Worm (Caenorhabditis elegans) whole organism, mixed stage, embryonic: ENCODE data around the gene spp-24.

Experiments
- M03D4.4 ChIP-seq: sonication (generic microtip); optimal IDR thresholded peaks from 2 replicates; lab custom pipeline; 2017; ENCODE audit warnings: mild to moderate bottlenecking, missing genetic modification characterization, missing compliant biosample characterization
- blmp-1 ChIP-seq: fragments of 150-350 bp; optimal IDR thresholded peaks from 2 replicates; lab custom pipeline; 2014; ENCODE audit warnings: missing biosample characterization, missing genetic modification characterization
- elt-1 ChIP-seq: sonication (generic microtip); optimal IDR thresholded peaks from 2 replicates; lab custom pipeline; 2017; ENCODE audit warnings: missing genetic modification characterization, mild to moderate bottlenecking, missing compliant biosample characterization, antibody characterized with exemption, moderate library complexity, borderline replicate concordance; ENCODE audit not compliant: insufficient read depth
- elt-3 ChIP-seq: fragments of 150-350 bp; optimal IDR thresholded peaks from 2 replicates; lab custom pipeline; 2014; ENCODE audit warnings: missing biosample characterization, missing genetic modification characterization
- lin-13 ChIP-seq: fragments of 150-350 bp; optimal IDR thresholded peaks from 2 replicates; lab custom pipeline; 2014; ENCODE audit warnings: missing biosample characterization, missing genetic modification characterization
- lsy-2 ChIP-seq: fragments of 150-350 bp; optimal IDR thresholded peaks from 2 replicates; lab custom pipeline; 2014; ENCODE audit warnings: missing biosample characterization, missing genetic modification characterization
- nhr-28 ChIP-seq: fragments of 150-350 bp; optimal IDR thresholded peaks from 2 replicates; lab custom pipeline; 2014; ENCODE audit warnings: missing biosample characterization, missing genetic modification characterization
- nhr-76 ChIP-seq: sonication (generic microtip); optimal IDR thresholded peaks from 2 replicates; lab custom pipeline; 2017; ENCODE audit warnings: missing biosample characterization, missing genetic modification characterization
- pha-4 ChIP-seq: fragments of 150-350 bp; optimal IDR thresholded peaks from 2 replicates; lab custom pipeline; 2018; ENCODE audit warnings: missing biosample characterization, missing genetic modification reagents, missing genetic modification characterization
- snpc-4 ChIP-seq: fragments of 150-350 bp; optimal IDR thresholded peaks from 2 replicates; lab custom pipeline; 2014; ENCODE audit warnings: missing biosample characterization, missing genetic modification characterization
- unc-62 ChIP-seq: fragments of 150-350 bp; optimal IDR thresholded peaks from 2 replicates; lab custom pipeline; 2014; ENCODE audit warnings: missing biosample characterization, missing genetic modification reagents, missing genetic modification characterization
- ztf-11 ChIP-seq: fragments of 150-350 bp; optimal IDR thresholded peaks from 2 replicates; lab custom pipeline; 2014; ENCODE audit warnings: missing biosample characterization, missing genetic modification characterization

DNA sequence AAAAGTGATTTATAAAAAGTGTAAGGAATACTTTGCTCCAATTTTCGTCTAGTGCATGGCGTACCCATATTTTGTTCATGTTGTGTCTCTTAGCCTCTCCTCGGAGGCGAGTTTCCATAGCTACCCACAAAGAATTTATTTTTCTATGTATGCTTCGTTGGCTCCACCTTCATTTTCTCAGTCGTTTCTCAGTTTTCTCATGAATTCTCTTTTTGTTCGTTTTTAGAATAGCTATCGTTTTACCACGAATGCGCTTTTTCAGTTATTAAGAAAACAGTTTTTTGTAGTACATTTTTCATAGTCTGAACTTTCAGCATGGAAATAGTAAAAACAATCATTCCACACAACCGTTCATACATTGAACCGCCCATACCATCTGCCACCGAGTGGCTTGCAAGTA, 33.0 kb downstream of the spp-24 start, which contains the start of gene osta-1:
- no peak for TF ChIP-seq elt-3 (tag; lab: Kevin White, UChicago)
- TF ChIP-seq lsy-2: no peak
- no peak for TF ChIP-seq unc-62 (GFP tag; lab: Kevin White, UChicago)
- no peak for TF ChIP-seq nhr-76
- no peak for TF ChIP-seq pha-4
- no peak for TF ChIP-seq elt-1 (tag; lab: Kevin White, UChicago)
- TF ChIP-seq nhr-28: no peak
- TF ChIP-seq ztf-11 (tag; lab: Kevin White, UChicago): no peak
- TF ChIP-seq lin-13: no peak
- no peak for TF ChIP-seq blmp-1 (tag; lab: Kevin White, UChicago)
- no peak for TF ChIP-seq M03D4.4 (tag; lab: Kevin White, UChicago)
- no peak for TF ChIP-seq snpc-4 (tag; lab: Kevin White, UChicago)
